Worm (Caenorhabditis elegans) whole organism, L2 larva: ENCODE data around the gene fbxb-59.

Experiments used
- ceh-16 ChIP-seq: fragments of 150-350 bp; optimal IDR thresholded peaks from 2 replicates; lab custom pipeline; 2014; ENCODE audit warnings: missing biosample characterization, missing genetic modification characterization
- mab-5 ChIP-seq: fragments of 150-350 bp; optimal IDR thresholded peaks from 2 replicates; lab custom pipeline; 2014; ENCODE audit warnings: missing biosample characterization, missing genetic modification characterization
- snpc-4 ChIP-seq: fragments of 150-350 bp; optimal IDR thresholded peaks from 2 replicates; lab custom pipeline; 2014; ENCODE audit warnings: missing biosample characterization, missing genetic modification characterization

ce11 chrV:20171941-20172340 lies 34.0 kb downstream of the fbxb-59 start, which contains the start of gene srw-39:
- no peak for TF ChIP-seq snpc-4 (tag; lab: Kevin White, UChicago)
- TF ChIP-seq mab-5 = no peak
- TF ChIP-seq ceh-16 (tag; lab: Kevin White, UChicago) = no peak
